Fruit fly (Drosophila melanogaster) whole organism, prepupa: ENCODE data around the gene dpr19.

Experiments used
- Blimp-1 ChIP-seq: fragments of 200-800 bp; sonication (Bioruptor generic); optimal IDR thresholded peaks from 3 replicates; lab custom pipeline; 2017; ENCODE audit warnings: missing biosample characterization, missing genetic modification characterization, mild to moderate bottlenecking, moderate library complexity, missing genetic modification reagents
- CG10631 ChIP-seq: fragments of 200-800 bp; sonication (Bioruptor generic); optimal IDR thresholded peaks from 2 replicates; lab custom pipeline; 2016; ENCODE audit warnings: missing biosample characterization, missing genetic modification characterization
- CG10669 ChIP-seq: fragments of 200-800 bp; sonication (Bioruptor generic); optimal IDR thresholded peaks from 3 replicates; lab custom pipeline; 2018; ENCODE audit warnings: missing biosample characterization, mild to moderate bottlenecking, missing genetic modification characterization, moderate library complexity
- CG11294 ChIP-seq: fragments of 200-800 bp; sonication (Bioruptor generic); IDR thresholded peaks from 2 replicates; pipeline ENCODE4 v1.3.6; 2022; ENCODE audit warnings: missing biosample characterization, missing genetic modification characterization
- CG11762 ChIP-seq: fragments of 200-800 bp; sonication (Bioruptor generic); optimal IDR thresholded peaks from 3 replicates; lab custom pipeline; 2016; ENCODE audit warnings: missing biosample characterization, missing genetic modification characterization; ENCODE audit not compliant: insufficient read depth
- CG11902 ChIP-seq: fragments of 200-800 bp; sonication (Bioruptor generic); optimal IDR thresholded peaks from 3 replicates; lab custom pipeline; 2016; ENCODE audit warnings: missing biosample characterization, missing genetic modification characterization
- CG6276 ChIP-seq: fragments of 200-800 bp; sonication (Bioruptor generic); optimal IDR thresholded peaks from 2 replicates; lab custom pipeline; 2017; ENCODE audit warnings: missing biosample characterization, mild to moderate bottlenecking, missing genetic modification characterization
- CG6808 ChIP-seq: fragments of 200-800 bp; sonication (Bioruptor generic); optimal IDR thresholded peaks from 3 replicates; lab custom pipeline; 2017; ENCODE audit warnings: missing biosample characterization, missing genetic modification characterization, mild to moderate bottlenecking, moderate library complexity, missing genetic modification reagents
- CG6854 ChIP-seq: fragments of 200-800 bp; sonication (Bioruptor generic); optimal IDR thresholded peaks from 2 replicates; lab custom pipeline; 2017; ENCODE audit warnings: missing biosample characterization, mild to moderate bottlenecking, missing genetic modification characterization
- CG7368 ChIP-seq: fragments of 200-800 bp; sonication (Bioruptor generic); optimal IDR thresholded peaks from 3 replicates; lab custom pipeline; 2016; ENCODE audit warnings: missing biosample characterization, missing genetic modification characterization
- CG8319 ChIP-seq: fragments of 200-800 bp; sonication (Bioruptor generic); optimal IDR thresholded peaks from 3 replicates; lab custom pipeline; 2016; ENCODE audit warnings: missing biosample characterization, missing genetic modification characterization
- CG8632 ChIP-seq: fragments of 200-800 bp; sonication (Bioruptor generic); optimal IDR thresholded peaks from 3 replicates; lab custom pipeline; 2016; ENCODE audit warnings: missing biosample characterization, missing genetic modification characterization
- CG9139 ChIP-seq: fragments of 200-800 bp; sonication (Bioruptor generic); optimal IDR thresholded peaks from 3 replicates; lab custom pipeline; 2017; ENCODE audit warnings: missing biosample characterization, mild to moderate bottlenecking, missing genetic modification characterization
- Eip93F ChIP-seq: fragments of 200-800 bp; sonication (Bioruptor generic); optimal IDR thresholded peaks from 2 replicates; lab custom pipeline; 2016; ENCODE audit warnings: missing biosample characterization, mild to moderate bottlenecking, missing genetic modification characterization
- Ets21C ChIP-seq: fragments of 200-800 bp; sonication (Bioruptor generic); optimal IDR thresholded peaks from 3 replicates; lab custom pipeline; 2016; ENCODE audit warnings: missing biosample characterization, missing genetic modification characterization
- Ets96B ChIP-seq: fragments of 200-800 bp; optimal IDR thresholded peaks from 2 replicates; lab custom pipeline; 2019; ENCODE audit warnings: missing biosample characterization, mild to moderate bottlenecking, missing genetic modification characterization, moderate library complexity
- Hr38 ChIP-seq: sonication (Bioruptor generic); optimal IDR thresholded peaks from 2 replicates; lab custom pipeline; 2016; ENCODE audit warnings: missing biosample characterization, missing genetic modification characterization
- OdsH ChIP-seq: fragments of 200-800 bp; sonication (Bioruptor generic); optimal IDR thresholded peaks from 3 replicates; lab custom pipeline; 2016; ENCODE audit warnings: missing biosample characterization, missing genetic modification characterization
- Smox ChIP-seq: fragments of 200-800 bp; sonication (Bioruptor generic); optimal IDR thresholded peaks from 3 replicates; lab custom pipeline; 2016; ENCODE audit warnings: missing biosample characterization, missing genetic modification characterization
- Sox102F ChIP-seq: fragments of 200-800 bp; sonication (Bioruptor generic); optimal IDR thresholded peaks from 2 replicates; lab custom pipeline; 2016; ENCODE audit warnings: missing biosample characterization, mild to moderate bottlenecking, missing genetic modification characterization
- Sox14 ChIP-seq: fragments of 200-800 bp; sonication (Bioruptor generic); optimal IDR thresholded peaks from 3 replicates; lab custom pipeline; 2016; ENCODE audit warnings: missing biosample characterization, missing genetic modification characterization
- Sox15 ChIP-seq: fragments of 200-800 bp; sonication (Bioruptor generic); optimal IDR thresholded peaks from 3 replicates; lab custom pipeline; 2016; ENCODE audit warnings: missing biosample characterization, missing genetic modification characterization
- achi ChIP-seq: fragments of 200-800 bp; sonication (Bioruptor generic); optimal IDR thresholded peaks from 3 replicates; lab custom pipeline; 2016; ENCODE audit warnings: missing biosample characterization, missing genetic modification characterization
- acj6 ChIP-seq: fragments of 200-800 bp; sonication (Bioruptor generic); optimal IDR thresholded peaks from 3 replicates; lab custom pipeline; 2016; ENCODE audit warnings: missing biosample characterization, missing genetic modification characterization
- dac ChIP-seq: fragments of 200-800 bp; sonication (Bioruptor generic); optimal IDR thresholded peaks from 2 replicates; lab custom pipeline; 2017; ENCODE audit warnings: missing biosample characterization, mild to moderate bottlenecking, missing genetic modification characterization
- dsx ChIP-seq: fragments of 200-800 bp; optimal IDR thresholded peaks from 3 replicates; lab custom pipeline; 2019; ENCODE audit warnings: missing biosample characterization, mild to moderate bottlenecking, missing genetic modification characterization, moderate library complexity; ENCODE audit not compliant: poor library complexity, severe bottlenecking
- eg ChIP-seq: fragments of 200-800 bp; sonication (Bioruptor generic); IDR thresholded peaks from 3 replicates; pipeline ENCODE4 v1.3.6; 2022; ENCODE audit warnings: missing biosample characterization, missing genetic modification characterization
- esn ChIP-seq: fragments of 200-800 bp; sonication (Bioruptor generic); optimal IDR thresholded peaks from 2 replicates; lab custom pipeline; 2016; ENCODE audit warnings: missing biosample characterization, mild to moderate bottlenecking, missing genetic modification characterization, moderate library complexity
- fd85E ChIP-seq: fragments of 200-800 bp; sonication (Bioruptor generic); optimal IDR thresholded peaks from 3 replicates; lab custom pipeline; 2016; ENCODE audit warnings: missing biosample characterization, missing genetic modification characterization
- fkh ChIP-seq: fragments of 200-800 bp; sonication (Bioruptor generic); optimal IDR thresholded peaks from 3 replicates; lab custom pipeline; 2017; ENCODE audit warnings: missing biosample characterization, mild to moderate bottlenecking, missing genetic modification characterization, moderate library complexity
- net ChIP-seq: fragments of 200-800 bp; sonication (Bioruptor generic); optimal IDR thresholded peaks from 3 replicates; lab custom pipeline; 2016; ENCODE audit warnings: missing biosample characterization, missing genetic modification characterization
- pdm3 ChIP-seq: fragments of 200-800 bp; sonication (Bioruptor generic); optimal IDR thresholded peaks from 3 replicates; lab custom pipeline; 2016; ENCODE audit warnings: missing biosample characterization, missing genetic modification characterization
- spab ChIP-seq: fragments of 200-800 bp; sonication (Bioruptor generic); optimal IDR thresholded peaks from 2 replicates; lab custom pipeline; 2017; ENCODE audit warnings: missing biosample characterization, mild to moderate bottlenecking, missing genetic modification characterization, missing genetic modification reagents
- ss ChIP-seq, 2 experiments: fragments of 200-800 bp; sonication (Bioruptor generic); optimal IDR thresholded peaks; 2 replicates in 1 of 2; 3 replicates in 1 of 2; lab custom pipeline; 2017 to 2018; ENCODE audit warnings: mild to moderate bottlenecking in 2 of 2, missing biosample characterization in 2 of 2, missing genetic modification characterization in 2 of 2, moderate library complexity in 1 of 2
- svp ChIP-seq: fragments of 200-800 bp; sonication (Bioruptor generic); peaks from one replicate; lab custom pipeline; 2016; ENCODE audit warnings: missing biosample characterization, missing genetic modification characterization
- topi ChIP-seq: fragments of 200-800 bp; sonication (Bioruptor generic); optimal IDR thresholded peaks from 3 replicates; lab custom pipeline; 2016; ENCODE audit warnings: missing biosample characterization, missing genetic modification characterization
- vri ChIP-seq: fragments of 200-800 bp; sonication (Bioruptor generic); optimal IDR thresholded peaks from 3 replicates; lab custom pipeline; 2016; ENCODE audit warnings: missing biosample characterization, mild to moderate bottlenecking, missing genetic modification characterization

Gene dpr19

dm6 chr2L:10341405-10341804 lies 34.6 kb upstream of the dpr19 start, which contains the start of gene CG31715 (continued):
- TF ChIP-seq Smox (GFP tag; lab: Kevin White, UChicago) (no peak), CG6854 (GFP tag; lab: Kevin White, UChicago) (no peak), Ets96B (tag; lab: Kevin White, UChicago) (peak; percentile 26), Blimp-1 (GFP tag; lab: Kevin White, UChicago) (no peak), CG7368 (no peak), CG6276 (no peak), vri (GFP tag; lab: Kevin White, UChicago) (peak; percentile 35), topi (no peak), acj6 (GFP tag; lab: Kevin White, UChicago) (peak; percentile 3), Sox102F (peak; percentile 50), net (GFP tag; lab: Kevin White, UChicago) (no peak), dac (GFP tag; lab: Kevin White, UChicago) (no peak), CG10631 (peak; percentile 10), CG11762 (no peak), CG8319 (no peak), CG10669 (no peak), ss (GFP tag; optimal IDR thresholded peaks at IDR 0.05; lab: Kevin White, UChicago) (no peak), Hr38 (GFP tag; lab: Kevin White, UChicago) (no peak)

- TF ChIP-seq Sox14 (no peak), Eip93F (GFP tag; lab: Kevin White, UChicago) (no peak), Sox102F (no peak), CG11902 (GFP tag; lab: Kevin White, UChicago) (no peak), Ets96B (tag; lab: Kevin White, UChicago) (no peak)
These were observed 33.5 kb upstream of the dpr19 start, which contains the start of gene Sps2 for dm6 chr2L:10342471-10342870. Sps2 (plus strand) TSS chr2L:10342594.

- no peak for TF ChIP-seq OdsH (GFP tag; lab: Kevin White, UChicago)
- no peak for TF ChIP-seq topi
- no peak for TF ChIP-seq fkh (GFP tag; lab: Kevin White, UChicago)
- TF ChIP-seq CG10631 = no peak
- no peak for TF ChIP-seq esn (GFP tag; lab: Kevin White, UChicago)
- no peak for TF ChIP-seq CG6276
- TF ChIP-seq spab (GFP tag; lab: Kevin White, UChicago) = no peak
- no peak for TF ChIP-seq fd85E (GFP tag; lab: Kevin White, UChicago)
- TF ChIP-seq Sox15 = no peak
- TF ChIP-seq Sox14 = no peak
- TF ChIP-seq dsx (GFP tag; lab: Kevin White, UChicago) = no peak
- no peak for TF ChIP-seq svp (GFP tag; lab: Kevin White, UChicago)
- TF ChIP-seq CG6808 (GFP tag; lab: Kevin White, UChicago) = no peak
- TF ChIP-seq CG11762 = no peak
These were observed 31.9 kb upstream of the dpr19 start, which contains the start of gene Frmd5 for dm6 chr2L:10344029-10344606. Frmd5 (plus strand) TSS chr2L:10344442.

dm6 chr2L:10351130-10351529 lies 24.8 kb upstream of the dpr19 start:
- TF ChIP-seq spab (GFP tag; lab: Kevin White, UChicago) (no peak), Ets96B (tag; lab: Kevin White, UChicago) (no peak), CG8632 (GFP tag; lab: Kevin White, UChicago) (no peak), eg (GFP tag; lab: Robert Waterston, UW) (no peak), CG6854 (GFP tag; lab: Kevin White, UChicago) (no peak), Ets21C (GFP tag; lab: Kevin White, UChicago) (no peak), Sox102F (no peak)

dm6 chr2L:10353871-10354270 lies 22.1 kb upstream of the dpr19 start, which contains the start of gene CG34367:
CG34367 (minus strand) TSS chr2L:10353905.
- TF ChIP-seq CG11762 (no peak), CG7368 (no peak), ss (GFP tag; optimal IDR thresholded peaks at IDR 0.05; lab: Kevin White, UChicago) (no peak), pdm3 (no peak), esn (GFP tag; lab: Kevin White, UChicago) (no peak), achi (GFP tag; lab: Kevin White, UChicago) (no peak), CG11294 (no peak), CG8319 (no peak), fd85E (GFP tag; lab: Kevin White, UChicago) (no peak), CG9139 (GFP tag; lab: Kevin White, UChicago) (no peak), vri (GFP tag; lab: Kevin White, UChicago) (no peak), Sox14 (no peak), dac (GFP tag; lab: Kevin White, UChicago) (no peak)
